Worm (Caenorhabditis elegans) whole organism, L3 larva: ENCODE measurements around the gene sek-3.

Experiments used
- ZK546.5 ChIP-seq: sonication (generic microtip); optimal IDR thresholded peaks from 2 replicates; lab custom pipeline; 2017; ENCODE audit warnings: missing biosample characterization, missing genetic modification characterization
- ama-1 ChIP-seq: fragments of 150-350 bp; optimal IDR thresholded peaks from 2 replicates; lab custom pipeline; 2018
- ceh-16 ChIP-seq: sonication (generic microtip); optimal IDR thresholded peaks from 2 replicates; lab custom pipeline; 2017; ENCODE audit warnings: missing biosample characterization, missing genetic modification characterization
- ceh-82 ChIP-seq: fragments of 150-350 bp; optimal IDR thresholded peaks from 2 replicates; lab custom pipeline; 2014; ENCODE audit warnings: missing biosample characterization, missing genetic modification characterization
- ceh-9 ChIP-seq: sonication (generic microtip); optimal IDR thresholded peaks from 2 replicates; lab custom pipeline; 2018; ENCODE audit warnings: missing biosample characterization, missing genetic modification characterization
- daf-12 ChIP-seq: fragments of 150-350 bp; optimal IDR thresholded peaks from 2 replicates; lab custom pipeline; 2014; ENCODE audit warnings: missing biosample characterization, missing genetic modification reagents, missing genetic modification characterization
- elt-2 ChIP-seq: sonication (generic microtip); optimal IDR thresholded peaks from 2 replicates; lab custom pipeline; 2016; ENCODE audit warnings: missing genetic modification reagents, mild to moderate bottlenecking, missing genetic modification characterization, missing compliant biosample characterization
- elt-3 ChIP-seq, 3 experiments: fragments of 150-350 bp in 1 of 3; sonication (generic microtip) in 2 of 3; optimal IDR thresholded peaks; 2 replicates in 2 of 3; 4 replicates in 1 of 3; lab custom pipeline; 2014 to 2017; ENCODE audit warnings: missing biosample characterization in 3 of 3, missing genetic modification characterization in 3 of 3
- fkh-10 ChIP-seq: sonication (generic microtip); optimal IDR thresholded peaks from 2 replicates; lab custom pipeline; 2017; ENCODE audit warnings: missing biosample characterization, missing genetic modification reagents, missing genetic modification characterization
- fkh-2 ChIP-seq: fragments of 150-350 bp; optimal IDR thresholded peaks from 2 replicates; lab custom pipeline; 2014; ENCODE audit warnings: missing biosample characterization, missing genetic modification reagents, missing genetic modification characterization
- fos-1 ChIP-seq: fragments of 150-350 bp; optimal IDR thresholded peaks from 2 replicates; lab custom pipeline; 2014; ENCODE audit warnings: missing biosample characterization, missing genetic modification characterization
- hmg-11 ChIP-seq: sonication (generic microtip); optimal IDR thresholded peaks from 2 replicates; lab custom pipeline; 2016; ENCODE audit warnings: missing genetic modification characterization, missing compliant biosample characterization
- lin-15B ChIP-seq: fragments of 150-350 bp; optimal IDR thresholded peaks from 2 replicates; lab custom pipeline; 2014; ENCODE audit warnings: missing biosample characterization, missing genetic modification characterization
- lin-39 ChIP-seq: fragments of 150-350 bp; optimal IDR thresholded peaks from 2 replicates; lab custom pipeline; 2018; ENCODE audit warnings: missing biosample characterization, missing genetic modification reagents, missing genetic modification characterization
- mml-1 ChIP-seq: fragments of 150-350 bp; sonication (generic microtip); optimal IDR thresholded peaks from 3 replicates; lab custom pipeline; 2014; ENCODE audit warnings: missing biosample characterization, missing genetic modification characterization
- nhr-11 ChIP-seq: fragments of 150-350 bp; optimal IDR thresholded peaks from 2 replicates; lab custom pipeline; 2014; ENCODE audit warnings: missing biosample characterization, missing genetic modification characterization
- nhr-12 ChIP-seq: fragments of 150-350 bp; optimal IDR thresholded peaks from 2 replicates; lab custom pipeline; 2014; ENCODE audit warnings: missing biosample characterization, missing genetic modification characterization
- nhr-23 ChIP-seq: fragments of 150-350 bp; optimal IDR thresholded peaks from 2 replicates; lab custom pipeline; 2014; ENCODE audit warnings: missing biosample characterization, missing genetic modification reagents, missing genetic modification characterization
- nhr-237 ChIP-seq: fragments of 150-350 bp; optimal IDR thresholded peaks from 2 replicates; lab custom pipeline; 2014; ENCODE audit warnings: missing biosample characterization, missing genetic modification characterization
- nhr-25 ChIP-seq: sonication (generic microtip); optimal IDR thresholded peaks from 2 replicates; lab custom pipeline; 2017; ENCODE audit warnings: missing biosample characterization, missing genetic modification characterization
- nhr-43 ChIP-seq: sonication (generic microtip); optimal IDR thresholded peaks from 2 replicates; lab custom pipeline; 2016; ENCODE audit warnings: mild to moderate bottlenecking, missing genetic modification characterization, missing compliant biosample characterization; ENCODE audit not compliant: poor library complexity, severe bottlenecking
- nhr-76 ChIP-seq: fragments of 150-350 bp; sonication (generic microtip); optimal IDR thresholded peaks from 5 replicates; lab custom pipeline; 2014; ENCODE audit warnings: missing biosample characterization, missing genetic modification characterization
- nhr-77 ChIP-seq: fragments of 150-350 bp; optimal IDR thresholded peaks from 2 replicates; lab custom pipeline; 2014; ENCODE audit warnings: missing biosample characterization, missing genetic modification characterization
- pha-4 ChIP-seq: fragments of 150-350 bp; optimal IDR thresholded peaks from 2 replicates; lab custom pipeline; 2014; ENCODE audit warnings: missing biosample characterization, missing genetic modification reagents, missing genetic modification characterization
- pqm-1 ChIP-seq: fragments of 150-350 bp; optimal IDR thresholded peaks from 2 replicates; lab custom pipeline; 2017; ENCODE audit warnings: missing biosample characterization, missing genetic modification characterization, inconsistent platforms
- tbx-2 ChIP-seq: sonication (generic microtip); optimal IDR thresholded peaks from 2 replicates; lab custom pipeline; 2016; ENCODE audit warnings: mild to moderate bottlenecking, missing genetic modification characterization, missing compliant biosample characterization
- unc-39 ChIP-seq: sonication (generic microtip); optimal IDR thresholded peaks from 4 replicates; lab custom pipeline; 2017; ENCODE audit warnings: missing biosample characterization, missing genetic modification characterization
- unc-62 ChIP-seq: fragments of 150-350 bp; sonication (generic microtip); optimal IDR thresholded peaks from 4 replicates; lab custom pipeline; 2014; ENCODE audit warnings: missing biosample characterization, missing genetic modification reagents, missing genetic modification characterization
- zag-1 ChIP-seq: fragments of 150-350 bp; optimal IDR thresholded peaks from 2 replicates; lab custom pipeline; 2014; ENCODE audit warnings: missing biosample characterization, missing genetic modification characterization
- ztf-11 ChIP-seq: fragments of 150-350 bp; optimal IDR thresholded peaks from 2 replicates; lab custom pipeline; 2014; ENCODE audit warnings: missing biosample characterization, missing genetic modification characterization
- ztf-4 ChIP-seq: fragments of 150-350 bp; optimal IDR thresholded peaks from 2 replicates; lab custom pipeline; 2014; ENCODE audit warnings: missing biosample characterization, missing genetic modification characterization

Gene sek-3

ce11 chrX:5037673-5038072 is 20.0 kb downstream of the sek-3 start, which contains the start of gene ZC449.5:
ZC449.5 (minus strand) TSS chrX:5037773.
- TF ChIP-seq ceh-82 (tag; lab: Kevin White, UChicago) (no peak), elt-2 (tag; lab: Kevin White, UChicago) (peak; percentile 23)
- TF ChIP-seq, all 47 proteins: peak for 1

ce11 chrX:5038812-5039211 is 21.1 kb downstream of the sek-3 start:
- TF ChIP-seq unc-39 = no peak
- TF ChIP-seq ztf-11 (tag; lab: Kevin White, UChicago) = no peak
- TF ChIP-seq fkh-2 = no peak
- TF ChIP-seq tbx-2 (tag; lab: Kevin White, UChicago) = no peak
- no peak for TF ChIP-seq nhr-43 (tag; lab: Kevin White, UChicago)
- TF ChIP-seq daf-12 (tag; lab: Kevin White, UChicago) = no peak
- TF ChIP-seq nhr-77 (tag; lab: Kevin White, UChicago) = no peak
- TF ChIP-seq hmg-11 = no peak
- TF ChIP-seq fos-1 (tag; lab: Kevin White, UChicago) = no peak
- TF ChIP-seq ceh-9 = no peak
- no peak for TF ChIP-seq lin-15B (tag; lab: Kevin White, UChicago)
- TF ChIP-seq nhr-23 (tag; lab: Kevin White, UChicago) = no peak
- no peak for TF ChIP-seq zag-1 (tag; lab: Kevin White, UChicago)
- no peak for TF ChIP-seq ZK546.5 (tag; lab: Kevin White, UChicago)
- no peak for TF ChIP-seq pqm-1 (tag; lab: Kevin White, UChicago)
- TF ChIP-seq nhr-25 = no peak
- no peak for TF ChIP-seq nhr-12 (tag; lab: Kevin White, UChicago)

DNA sequence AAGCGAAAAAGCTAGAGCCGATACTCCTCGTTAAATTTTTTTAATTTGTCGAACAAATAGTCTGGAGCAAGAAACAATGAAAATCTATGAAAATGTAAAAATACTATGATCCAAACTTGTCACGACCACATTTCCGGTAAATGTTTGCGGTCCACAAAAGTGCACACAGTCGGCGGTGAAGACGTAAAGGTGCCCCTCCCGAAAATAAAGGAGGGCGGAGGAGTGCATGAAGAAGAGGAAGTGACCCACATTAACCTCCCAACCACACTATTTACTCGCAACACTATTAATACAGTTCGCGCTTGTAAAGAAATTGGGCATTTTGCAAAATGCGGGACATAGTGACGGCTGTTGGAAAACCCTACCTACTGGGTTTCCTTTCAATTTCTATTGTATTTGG is 22.3 kb downstream of the sek-3 start:
- no peak for TF ChIP-seq nhr-76
- TF ChIP-seq daf-12 (tag; lab: Kevin White, UChicago) = no peak
- TF ChIP-seq nhr-25 = no peak
- no peak for TF ChIP-seq zag-1 (tag; lab: Kevin White, UChicago)

DNA sequence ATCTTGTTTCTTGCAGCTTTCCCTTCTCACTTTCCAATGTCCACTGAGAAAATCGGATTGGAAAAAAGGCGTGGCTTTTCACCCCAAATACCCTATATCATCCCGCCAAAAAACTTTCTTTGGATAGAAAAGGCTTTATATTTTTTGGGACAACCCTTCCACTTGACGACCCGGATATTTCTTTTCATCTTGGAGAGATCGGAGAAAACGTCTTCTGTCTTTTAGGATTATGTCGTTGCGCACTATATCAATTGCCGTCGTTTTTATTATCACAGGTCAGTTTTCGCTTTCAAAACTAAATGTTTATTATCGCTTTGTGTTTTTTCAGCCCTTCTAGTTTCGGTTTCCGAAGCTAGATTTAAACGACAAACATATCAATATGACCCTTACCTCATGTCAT is 26.2 kb downstream of the sek-3 start, which contains the start of gene Y64H9A.2:
Y64H9A.2 (plus strand) TSS at position 90 of the 400 bp plus-strand sequence.
- TF ChIP-seq nhr-23 (tag; lab: Kevin White, UChicago) (peak; percentile 45), fkh-10 (GFP tag; lab: Kevin White, UChicago) (no peak)

DNA sequence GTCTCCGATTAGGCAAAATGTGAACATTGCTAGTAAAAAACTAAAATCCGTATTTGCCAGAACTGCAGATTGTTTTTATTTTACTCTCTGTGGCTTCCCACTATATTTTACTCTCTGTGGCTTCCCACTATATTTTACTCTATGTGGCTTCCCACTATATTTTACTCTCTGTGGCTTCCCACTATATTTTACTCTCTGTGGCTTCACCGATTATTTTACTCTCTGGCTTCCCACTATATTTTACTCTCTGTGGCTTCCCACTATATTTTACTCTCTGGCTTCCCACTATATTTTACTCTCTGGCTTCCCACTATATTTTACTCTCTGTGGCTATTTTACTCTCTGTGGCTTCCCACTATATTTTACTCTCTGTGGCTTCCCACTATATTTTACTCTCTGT is 38.5 kb downstream of the sek-3 start:
- peak; percentile 28 for TF ChIP-seq nhr-43 (tag; lab: Kevin White, UChicago)

DNA sequence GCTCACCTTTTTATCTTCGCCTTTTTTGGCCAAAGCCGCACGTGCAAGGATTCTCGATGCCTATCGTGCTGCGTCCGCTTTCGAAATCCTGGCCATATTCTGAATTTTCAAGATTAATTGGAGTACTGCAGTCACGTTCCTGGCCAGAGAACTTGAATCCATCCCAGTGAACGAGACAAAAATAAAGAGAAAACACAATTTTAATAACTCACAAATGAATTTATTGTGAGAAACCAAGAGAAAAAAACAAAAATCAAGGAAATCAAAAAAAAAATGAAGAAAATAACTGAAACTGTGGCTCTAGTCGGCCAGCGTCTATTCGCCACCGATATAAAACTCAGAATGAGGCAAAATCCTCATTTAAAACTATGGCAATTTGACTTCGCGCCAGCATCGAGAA is 41.5 kb downstream of the sek-3 start, which contains the start of gene C24H10.4:
C24H10.4 (minus strand) TSS at position 101 of the 400 bp plus-strand sequence.
- TF ChIP-seq elt-3 (tag; optimal IDR thresholded peaks at IDR 0.05; lab: Kevin White, UChicago) (no peak), mml-1 (no peak), ceh-16 (tag; lab: Kevin White, UChicago) (no peak), unc-62 (GFP tag; lab: Kevin White, UChicago) (no peak), lin-15B (tag; lab: Kevin White, UChicago) (no peak), ceh-9 (no peak), nhr-237 (tag; lab: Kevin White, UChicago) (no peak), zag-1 (tag; lab: Kevin White, UChicago) (no peak), nhr-77 (tag; lab: Kevin White, UChicago) (no peak), lin-39 (tag; lab: Kevin White, UChicago) (no peak), nhr-11 (no peak), daf-12 (tag; lab: Kevin White, UChicago) (no peak), fkh-10 (GFP tag; lab: Kevin White, UChicago) (no peak), pha-4 (tag; lab: Kevin White, UChicago) (no peak), ztf-4 (no peak), fkh-2 (no peak), ama-1 (lab: Kevin White, UChicago) (no peak), nhr-12 (tag; lab: Kevin White, UChicago) (no peak), hmg-11 (no peak)
